Fruit fly (Drosophila melanogaster): ENCODE measurements around the gene kmr.

- no peak for TF ChIP-seq Met (GFP tag; optimal IDR thresholded peaks at IDR 0.05)
- TF ChIP-seq Hr4 (GFP tag; optimal IDR thresholded peaks at IDR 0.05): no peak
- TF ChIP-seq CG9139 (GFP tag; optimal IDR thresholded peaks at IDR 0.05): no peak
- TF ChIP-seq cyc (GFP tag; optimal IDR thresholded peaks at IDR 0.05): no peak
- TF ChIP-seq CG3032 (tag; optimal IDR thresholded peaks at IDR 0.05): no peak
- TF ChIP-seq CG6854 (GFP tag; optimal IDR thresholded peaks at IDR 0.05): no peak
- TF ChIP-seq CG8119 (GFP tag; IDR thresholded peaks at IDR 0.05): no peak
- TF ChIP-seq Blimp-1 (GFP tag; optimal IDR thresholded peaks at IDR 0.05): no peak
These were observed 56.2 kb downstream of the kmr start, which contains the start of gene CG9297 for dm6 chr3R:13771195-13771594.
